Fruit fly (Drosophila melanogaster) whole organism, embryonic: ENCODE measurements around the gene CG10598.

Experiments used
- Aef1 ChIP-seq: fragments of 200-800 bp; sonication (Bioruptor generic); IDR thresholded peaks from 3 replicates; pipeline ENCODE4 v1.3.6; 2022; ENCODE audit warnings: missing biosample characterization, missing genetic modification characterization
- Bteb2 ChIP-seq: fragments of 200-800 bp; sonication (Bioruptor generic); optimal IDR thresholded peaks from 2 replicates; lab custom pipeline; 2016; ENCODE audit warnings: missing biosample characterization, missing genetic modification characterization
- CG11398 ChIP-seq: fragments of 200-800 bp; sonication (Bioruptor generic); optimal IDR thresholded peaks from 2 replicates; lab custom pipeline; 2016; ENCODE audit warnings: missing biosample characterization, missing genetic modification characterization
- CG11456 ChIP-seq: fragments of 200-800 bp; sonication (Bioruptor generic); IDR thresholded peaks from 3 replicates; pipeline ENCODE4 v1.3.6; 2022; ENCODE audit warnings: missing biosample characterization, missing genetic modification characterization
- CG13624 ChIP-seq: fragments of 200-800 bp; sonication (Bioruptor generic); optimal IDR thresholded peaks from 2 replicates; lab custom pipeline; 2016; ENCODE audit warnings: missing biosample characterization, missing genetic modification characterization
- CG14050 ChIP-seq: fragments of 200-800 bp; sonication (Bioruptor generic); IDR thresholded peaks from 3 replicates; pipeline ENCODE4 v1.3.6; 2022; ENCODE audit warnings: missing biosample characterization, missing genetic modification characterization
- CG1529 ChIP-seq: fragments of 200-800 bp; sonication (Bioruptor generic); optimal IDR thresholded peaks from 3 replicates; lab custom pipeline; 2018; ENCODE audit warnings: missing biosample characterization, missing genetic modification characterization
- CG15479 ChIP-seq: fragments of 200-800 bp; sonication (Bioruptor generic); optimal IDR thresholded peaks from 3 replicates; lab custom pipeline; 2019; ENCODE audit warnings: missing biosample characterization, mild to moderate bottlenecking, missing genetic modification characterization, moderate library complexity
- CG17568 ChIP-seq: fragments of 200-800 bp; sonication (Bioruptor generic); optimal IDR thresholded peaks from 2 replicates; lab custom pipeline; 2018; ENCODE audit warnings: missing biosample characterization, mild to moderate bottlenecking, missing genetic modification characterization, moderate library complexity
- CG2116 ChIP-seq: fragments of 200-800 bp; sonication (Bioruptor generic); optimal IDR thresholded peaks from 3 replicates; lab custom pipeline; 2018; ENCODE audit warnings: missing biosample characterization, mild to moderate bottlenecking, missing genetic modification characterization
- CG30431 ChIP-seq: fragments of 200-800 bp; sonication (Bioruptor generic); optimal IDR thresholded peaks from 2 replicates; lab custom pipeline; 2017; ENCODE audit warnings: missing biosample characterization, missing genetic modification characterization
- CG3847 ChIP-seq: fragments of 200-800 bp; sonication (Bioruptor generic); IDR thresholded peaks from 2 replicates; pipeline ENCODE4 v1.3.6; 2022; ENCODE audit warnings: missing biosample characterization, missing genetic modification characterization
- CG4617 ChIP-seq: fragments of 200-800 bp; sonication (Bioruptor generic); optimal IDR thresholded peaks from 3 replicates; lab custom pipeline; 2016; ENCODE audit warnings: missing biosample characterization, missing genetic modification characterization, borderline replicate concordance
- CG4854 ChIP-seq: fragments of 200-800 bp; sonication (Bioruptor generic); optimal IDR thresholded peaks from 2 replicates; lab custom pipeline; 2016; ENCODE audit warnings: missing biosample characterization, missing genetic modification characterization, inconsistent platforms
- CG7372 ChIP-seq: fragments of 200-800 bp; sonication (Bioruptor generic); IDR thresholded peaks from 2 replicates; pipeline ENCODE4 v1.3.6; 2022; ENCODE audit warnings: missing biosample characterization, missing genetic modification characterization
- CG7786 ChIP-seq: fragments of 200-800 bp; sonication (Bioruptor generic); optimal IDR thresholded peaks from 2 replicates; lab custom pipeline; 2016; ENCODE audit warnings: missing biosample characterization, missing genetic modification characterization
- CG8478 ChIP-seq: fragments of >200 bp; optimal IDR thresholded peaks from 2 replicates; lab custom pipeline; 2018
- CG9609 ChIP-seq: fragments of 200-800 bp; sonication (Bioruptor generic); optimal IDR thresholded peaks from 3 replicates; lab custom pipeline; 2016; ENCODE audit warnings: missing biosample characterization, missing genetic modification characterization
- CG9727 ChIP-seq: fragments of 200-800 bp; sonication (Bioruptor generic); optimal IDR thresholded peaks from 3 replicates; lab custom pipeline; 2017; ENCODE audit warnings: missing biosample characterization, mild to moderate bottlenecking, missing genetic modification characterization
- Deaf1 ChIP-seq: fragments of 200-800 bp; optimal IDR thresholded peaks from 3 replicates; lab custom pipeline; 2019; ENCODE audit warnings: missing biosample characterization, mild to moderate bottlenecking, missing genetic modification characterization, moderate library complexity
- Dek ChIP-seq: fragments of 200-800 bp; sonication (Bioruptor generic); optimal IDR thresholded peaks from 3 replicates; lab custom pipeline; 2019; ENCODE audit warnings: missing biosample characterization, mild to moderate bottlenecking, missing genetic modification characterization, moderate library complexity
- Dp ChIP-seq: fragments of 200-800 bp; sonication (Bioruptor generic); optimal IDR thresholded peaks from 2 replicates; lab custom pipeline; 2018; ENCODE audit warnings: missing biosample characterization, mild to moderate bottlenecking, missing genetic modification characterization, moderate library complexity
- H15 ChIP-seq: fragments of 200-800 bp; sonication (Bioruptor generic); IDR thresholded peaks from 3 replicates; pipeline ENCODE4 v1.3.6; 2022; ENCODE audit warnings: missing biosample characterization, missing genetic modification characterization
- H2.0 ChIP-seq: fragments of 200-800 bp; sonication (Bioruptor generic); IDR thresholded peaks from 2 replicates; pipeline ENCODE4 v1.3.6; 2022; ENCODE audit warnings: missing biosample characterization, missing genetic modification characterization
- HLH54F ChIP-seq: fragments of 200-800 bp; sonication (Bioruptor generic); optimal IDR thresholded peaks from 3 replicates; lab custom pipeline; 2016; ENCODE audit warnings: missing biosample characterization, missing genetic modification characterization
- HmgZ ChIP-seq: fragments of 200-800 bp; sonication (Bioruptor generic); optimal IDR thresholded peaks from 2 replicates; lab custom pipeline; 2018; ENCODE audit warnings: missing biosample characterization, mild to moderate bottlenecking, missing genetic modification characterization
- Hmx ChIP-seq: fragments of 200-800 bp; sonication (Bioruptor generic); optimal IDR thresholded peaks from 2 replicates; lab custom pipeline; 2016; ENCODE audit warnings: missing biosample characterization, missing genetic modification characterization
- Hr51 ChIP-seq, 2 experiments: fragments of 200-800 bp; sonication (Bioruptor generic); optimal IDR thresholded peaks; 2 replicates in 1 of 2; 3 replicates in 1 of 2; lab custom pipeline; 2016 to 2018; ENCODE audit warnings: missing biosample characterization in 2 of 2, missing genetic modification characterization in 2 of 2, mild to moderate bottlenecking in 1 of 2, moderate library complexity in 1 of 2
- Jarid2 ChIP-seq: fragments of 200-800 bp; sonication (Bioruptor generic); optimal IDR thresholded peaks from 3 replicates; lab custom pipeline; 2017; ENCODE audit warnings: mild to moderate bottlenecking, missing biosample characterization, missing genetic modification reagents, missing genetic modification characterization
- Mes4 ChIP-seq: fragments of 200-800 bp; sonication (Bioruptor generic); optimal IDR thresholded peaks from 2 replicates; lab custom pipeline; 2016; ENCODE audit warnings: missing biosample characterization, missing genetic modification characterization
- Sin3A ChIP-seq: fragments of >200 bp; optimal IDR thresholded peaks from 2 replicates; lab custom pipeline; 2018
- Vsx1 ChIP-seq: fragments of 200-800 bp; sonication (Bioruptor generic); optimal IDR thresholded peaks from 2 replicates; lab custom pipeline; 2017; ENCODE audit warnings: missing biosample characterization, mild to moderate bottlenecking, missing genetic modification characterization, missing genetic modification reagents
- abd-A ChIP-seq: fragments of 200-800 bp; sonication (Bioruptor generic); optimal IDR thresholded peaks from 3 replicates; lab custom pipeline; 2019; ENCODE audit warnings: missing biosample characterization, mild to moderate bottlenecking, missing genetic modification characterization, moderate library complexity
- az2 ChIP-seq: fragments of 200-800 bp; sonication (Bioruptor generic); optimal IDR thresholded peaks from 3 replicates; lab custom pipeline; 2016; ENCODE audit warnings: missing biosample characterization, missing genetic modification characterization
- bbx ChIP-seq: fragments of 200-800 bp; sonication (Bioruptor generic); IDR thresholded peaks from 2 replicates; pipeline ENCODE4 v1.3.6; 2022; ENCODE audit warnings: missing biosample characterization, missing genetic modification characterization; ENCODE audit not compliant: partially characterized antibody
- dysf ChIP-seq: fragments of 200-800 bp; sonication (Bioruptor generic); IDR thresholded peaks from 3 replicates; pipeline ENCODE4 v1.3.6; 2022; ENCODE audit warnings: missing biosample characterization, missing genetic modification characterization
- ftz-f1 ChIP-seq: fragments of 200-800 bp; sonication (Bioruptor generic); optimal IDR thresholded peaks from 2 replicates; lab custom pipeline; 2016; ENCODE audit warnings: missing biosample characterization, missing genetic modification characterization
- gem ChIP-seq: fragments of 200-800 bp; sonication (Bioruptor generic); optimal IDR thresholded peaks from 2 replicates; lab custom pipeline; 2019; ENCODE audit warnings: missing biosample characterization, mild to moderate bottlenecking, missing genetic modification characterization, moderate library complexity
- grn ChIP-seq: fragments of 200-800 bp; sonication (Bioruptor generic); optimal IDR thresholded peaks from 3 replicates; lab custom pipeline; 2017; ENCODE audit warnings: missing biosample characterization, missing genetic modification characterization
- lbe ChIP-seq: fragments of 200-800 bp; sonication (Bioruptor generic); optimal IDR thresholded peaks from 2 replicates; lab custom pipeline; 2016; ENCODE audit warnings: missing biosample characterization, mild to moderate bottlenecking, missing genetic modification characterization
- lola ChIP-seq, 3 experiments: fragments of >200 bp in 2 of 3; fragments of 200-800 bp in 1 of 3; sonication (Bioruptor generic) in 1 of 3; optimal IDR thresholded peaks; 2 replicates each; lab custom pipeline; 2017 to 2019; ENCODE audit warnings: missing biosample characterization in 3 of 3, missing genetic modification characterization in 3 of 3, mild to moderate bottlenecking in 1 of 3, moderate library complexity in 1 of 3
- luna ChIP-seq: fragments of 200-800 bp; sonication (Bioruptor generic); optimal IDR thresholded peaks from 2 replicates; lab custom pipeline; 2016; ENCODE audit warnings: missing biosample characterization, missing genetic modification characterization
- nau ChIP-seq: fragments of 200-800 bp; sonication (Bioruptor generic); optimal IDR thresholded peaks from 3 replicates; lab custom pipeline; 2017; ENCODE audit warnings: missing biosample characterization, mild to moderate bottlenecking, missing genetic modification characterization, missing genetic modification reagents
- nerfin-1 ChIP-seq: fragments of 200-800 bp; sonication (Bioruptor generic); optimal IDR thresholded peaks from 3 replicates; lab custom pipeline; 2019; ENCODE audit warnings: missing biosample characterization, mild to moderate bottlenecking, missing genetic modification characterization, moderate library complexity
- psq ChIP-seq: fragments of 200-800 bp; sonication (Bioruptor generic); optimal IDR thresholded peaks from 2 replicates; lab custom pipeline; 2017; ENCODE audit warnings: missing biosample characterization, missing genetic modification characterization
- schlank ChIP-seq: fragments of 200-800 bp; sonication (Bioruptor generic); optimal IDR thresholded peaks from 2 replicates; lab custom pipeline; 2018; ENCODE audit warnings: missing biosample characterization, mild to moderate bottlenecking, missing genetic modification characterization
- sim ChIP-seq: fragments of 200-800 bp; sonication (Bioruptor generic); IDR thresholded peaks from 2 replicates; pipeline ENCODE4 v1.3.6; 2022; ENCODE audit warnings: missing biosample characterization, missing genetic modification characterization
- sug ChIP-seq: fragments of 200-800 bp; optimal IDR thresholded peaks from 2 replicates; lab custom pipeline; 2019; ENCODE audit warnings: missing biosample characterization, mild to moderate bottlenecking, missing genetic modification characterization, moderate library complexity
- zfh2 ChIP-seq: fragments of 200-800 bp; sonication (Bioruptor generic); optimal IDR thresholded peaks from 2 replicates; lab custom pipeline; 2016; ENCODE audit warnings: missing biosample characterization, missing genetic modification characterization

Gene CG10598

DNA sequence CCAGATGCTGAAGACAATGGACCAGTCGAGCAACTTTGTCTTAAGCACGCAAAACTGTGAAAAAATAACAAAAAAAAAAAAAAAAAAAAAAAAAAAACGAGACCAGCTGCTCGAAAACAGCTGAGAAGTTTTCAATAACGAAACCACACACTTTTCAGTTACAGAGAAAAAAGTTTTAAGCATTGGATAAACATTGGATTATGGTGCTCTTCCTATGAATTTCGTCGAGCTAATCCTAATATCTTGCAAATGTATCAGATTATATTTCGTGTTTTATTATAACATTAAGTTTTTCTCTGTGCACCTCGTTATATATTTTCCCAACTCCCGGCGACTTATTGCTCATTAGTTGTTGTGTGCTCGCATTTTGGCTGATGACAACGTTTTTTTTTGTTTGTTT is 50.1 kb downstream of the CG10598 start (continued):
- no peak for TF ChIP-seq nau (GFP tag; lab: Kevin White, UChicago)
- no peak for TF ChIP-seq CG8478
- TF ChIP-seq HmgZ (tag; lab: Kevin White, UChicago): no peak
- no peak for TF ChIP-seq CG17568

DNA sequence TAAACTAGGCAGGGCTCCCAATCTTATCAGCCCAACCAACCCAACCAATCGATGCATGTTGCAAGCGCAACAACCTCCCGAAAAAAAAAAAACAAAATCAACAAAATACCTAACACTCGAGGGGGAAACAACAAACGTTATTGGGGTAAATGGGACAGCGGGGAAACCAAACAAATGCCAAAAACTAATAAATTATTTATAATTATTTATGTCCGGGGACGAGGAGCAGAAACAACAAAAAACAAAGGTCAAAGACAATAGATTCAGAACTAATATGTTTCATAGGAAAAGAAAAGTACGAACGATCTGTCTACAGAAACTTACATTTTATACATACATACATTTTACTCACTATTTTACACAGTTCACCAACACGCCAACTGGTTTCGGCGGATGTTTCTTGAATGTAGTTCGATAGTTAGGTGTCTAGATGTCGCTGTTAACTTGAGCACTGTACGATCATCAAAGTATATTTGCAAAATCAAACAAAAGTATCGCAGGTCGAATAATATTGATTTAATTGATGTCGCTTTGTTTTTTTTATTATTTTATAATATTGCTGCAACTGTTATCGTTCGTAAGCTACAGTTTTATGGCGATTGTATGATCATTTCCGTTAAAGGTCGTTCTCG is 51.0 kb downstream of the CG10598 start:
- TF ChIP-seq CG4617 (no peak), CG11456 (GFP tag; lab: Robert Waterston, UW) (peak; percentile 68; the same call in 2 of the 3 replicates), CG14050 (GFP tag; lab: Robert Waterston, UW) (no peak), CG15479 (GFP tag; lab: Kevin White, UChicago) (no peak), CG11398 (GFP tag; lab: Kevin White, UChicago) (no peak), sug (tag; lab: Kevin White, UChicago) (peak; percentile 11), Mes4 (GFP tag; lab: Kevin White, UChicago) (no peak), lbe (GFP tag; lab: Kevin White, UChicago) (no peak), Dp (GFP tag; lab: Kevin White, UChicago) (no peak), Hmx (GFP tag; lab: Kevin White, UChicago) (no peak), CG9609 (GFP tag; lab: Kevin White, UChicago) (peak; percentile 3), Sin3A (lab: Kevin White, UChicago) (no peak), H15 (GFP tag; lab: Robert Waterston, UW) (no peak), Vsx1 (GFP tag; lab: Kevin White, UChicago) (no peak), CG1529 (no peak), CG13624 (GFP tag; lab: Kevin White, UChicago) (no peak), psq (GFP tag; lab: Kevin White, UChicago) (no peak), CG3847 (GFP tag; lab: Robert Waterston, UW) (peak; percentile 21; the same call in 1 of the 2 replicates), Jarid2 (GFP tag; lab: Kevin White, UChicago) (no peak), HLH54F (GFP tag; lab: Kevin White, UChicago) (no peak), abd-A (no peak), schlank (tag; lab: Kevin White, UChicago) (no peak), dysf (GFP tag; lab: Robert Waterston, UW) (peak; percentile 15; the same call in 1 of the 3 replicates), ftz-f1 (GFP tag; lab: Kevin White, UChicago) (no peak), Dek (peak; percentile 26), CG4854 (GFP tag; lab: Kevin White, UChicago) (peak; percentile 24), az2 (GFP tag; lab: Kevin White, UChicago) (peak; percentile 30), Hr51 (GFP tag; optimal IDR thresholded peaks at IDR 0.05; lab: Kevin White, UChicago) (peak in 1 of 2 experiments; percentile 6), sim (no peak), nerfin-1 (tag; lab: Kevin White, UChicago) (no peak), zfh2 (GFP tag; lab: Kevin White, UChicago) (no peak), CG7786 (GFP tag; lab: Kevin White, UChicago) (no peak), H2.0 (GFP tag; lab: Robert Waterston, UW) (no peak), CG2116 (no peak), grn (no peak), Deaf1 (tag; lab: Kevin White, UChicago) (no peak), CG9727 (GFP tag; lab: Kevin White, UChicago) (no peak), lola (GFP tag; optimal IDR thresholded peaks at IDR 0.05; lab: Kevin White, UChicago) (peak in 1 of 3 experiments; percentile 7), Bteb2 (GFP tag; lab: Kevin White, UChicago) (no peak), luna (GFP tag; lab: Kevin White, UChicago) (no peak), Aef1 (no peak), gem (tag; lab: Kevin White, UChicago) (peak; percentile 51), CG7372 (no peak), bbx (GFP tag; lab: Robert Waterston, UW) (peak; percentile 42; the same call in 1 of the 2 replicates), CG30431 (GFP tag; lab: Kevin White, UChicago) (no peak)
